Fruit fly (Drosophila melanogaster) whole organism, prepupa: ENCODE measurements around the gene Muc14A.
A peak's percentile ranks its signal among the peaks of the same experiment; 100 is the strongest.

ENCODE experiments used
- Blimp-1 ChIP-seq: fragments of 200-800 bp; sonication (Bioruptor generic); optimal IDR thresholded peaks from 3 replicates; lab custom pipeline; 2017; ENCODE audit warnings: missing biosample characterization, missing genetic modification characterization, mild to moderate bottlenecking, moderate library complexity, missing genetic modification reagents
- CG10631 ChIP-seq: fragments of 200-800 bp; sonication (Bioruptor generic); optimal IDR thresholded peaks from 2 replicates; lab custom pipeline; 2016; ENCODE audit warnings: missing biosample characterization, missing genetic modification characterization
- CG10669 ChIP-seq: fragments of 200-800 bp; sonication (Bioruptor generic); optimal IDR thresholded peaks from 3 replicates; lab custom pipeline; 2018; ENCODE audit warnings: missing biosample characterization, mild to moderate bottlenecking, missing genetic modification characterization, moderate library complexity
- CG11294 ChIP-seq: fragments of 200-800 bp; sonication (Bioruptor generic); IDR thresholded peaks from 2 replicates; pipeline ENCODE4 v1.3.6; 2022; ENCODE audit warnings: missing biosample characterization, missing genetic modification characterization
- CG15336 ChIP-seq: fragments of 200-800 bp; sonication (Bioruptor generic); IDR thresholded peaks from 2 replicates; pipeline ENCODE4 v1.3.6; 2022; ENCODE audit warnings: missing biosample characterization, missing genetic modification characterization
- CG1621 ChIP-seq: fragments of 200-800 bp; sonication (Bioruptor generic); optimal IDR thresholded peaks from 3 replicates; lab custom pipeline; 2018; ENCODE audit warnings: missing biosample characterization, mild to moderate bottlenecking, missing genetic modification characterization
- CG16779 ChIP-seq: fragments of 200-800 bp; sonication (Bioruptor generic); optimal IDR thresholded peaks from 3 replicates; lab custom pipeline; 2017; ENCODE audit warnings: missing biosample characterization, mild to moderate bottlenecking, missing genetic modification characterization
- CG32006 ChIP-seq: fragments of 200-800 bp; sonication (Bioruptor generic); optimal IDR thresholded peaks from 3 replicates; lab custom pipeline; 2017; ENCODE audit warnings: missing biosample characterization, mild to moderate bottlenecking, missing genetic modification characterization
- CG34406 ChIP-seq: fragments of 200-800 bp; sonication (Bioruptor generic); optimal IDR thresholded peaks from 3 replicates; lab custom pipeline; 2016; ENCODE audit warnings: missing biosample characterization, missing genetic modification characterization
- CG4318 ChIP-seq: fragments of 200-800 bp; sonication (Bioruptor generic); optimal IDR thresholded peaks from 3 replicates; lab custom pipeline; 2017; ENCODE audit warnings: missing biosample characterization, mild to moderate bottlenecking, missing genetic modification characterization
- CG6163 ChIP-seq: fragments of 200-800 bp; sonication (Bioruptor generic); IDR thresholded peaks from 3 replicates; pipeline ENCODE4 v1.3.6; 2022; ENCODE audit warnings: missing biosample characterization, missing genetic modification characterization
- CG6276 ChIP-seq: fragments of 200-800 bp; sonication (Bioruptor generic); optimal IDR thresholded peaks from 2 replicates; lab custom pipeline; 2017; ENCODE audit warnings: missing biosample characterization, mild to moderate bottlenecking, missing genetic modification characterization
- CG6792 ChIP-seq: fragments of 200-800 bp; sonication (Bioruptor generic); optimal IDR thresholded peaks from 3 replicates; lab custom pipeline; 2016; ENCODE audit warnings: missing biosample characterization, missing genetic modification characterization
- CG6808 ChIP-seq: fragments of 200-800 bp; sonication (Bioruptor generic); optimal IDR thresholded peaks from 3 replicates; lab custom pipeline; 2017; ENCODE audit warnings: missing biosample characterization, missing genetic modification characterization, mild to moderate bottlenecking, moderate library complexity, missing genetic modification reagents
- CG6854 ChIP-seq: fragments of 200-800 bp; sonication (Bioruptor generic); optimal IDR thresholded peaks from 2 replicates; lab custom pipeline; 2017; ENCODE audit warnings: missing biosample characterization, mild to moderate bottlenecking, missing genetic modification characterization
- CG7368 ChIP-seq: fragments of 200-800 bp; sonication (Bioruptor generic); optimal IDR thresholded peaks from 3 replicates; lab custom pipeline; 2016; ENCODE audit warnings: missing biosample characterization, missing genetic modification characterization
- CG8119 ChIP-seq: fragments of 200-800 bp; sonication (Bioruptor generic); IDR thresholded peaks from 3 replicates; pipeline ENCODE4 v1.3.6; 2022; ENCODE audit warnings: missing biosample characterization, missing genetic modification characterization
- CG8632 ChIP-seq: fragments of 200-800 bp; sonication (Bioruptor generic); optimal IDR thresholded peaks from 3 replicates; lab custom pipeline; 2016; ENCODE audit warnings: missing biosample characterization, missing genetic modification characterization
- CG9139 ChIP-seq: fragments of 200-800 bp; sonication (Bioruptor generic); optimal IDR thresholded peaks from 3 replicates; lab custom pipeline; 2017; ENCODE audit warnings: missing biosample characterization, mild to moderate bottlenecking, missing genetic modification characterization
- Eip75B ChIP-seq: fragments of 200-800 bp; sonication (Bioruptor generic); optimal IDR thresholded peaks from 3 replicates; lab custom pipeline; 2016; ENCODE audit warnings: missing biosample characterization, missing genetic modification characterization
- Eip78C ChIP-seq: fragments of 200-800 bp; sonication (Bioruptor generic); peaks from one replicate; lab custom pipeline; 2016; ENCODE audit warnings: missing biosample characterization, missing genetic modification characterization
- Eip93F ChIP-seq: fragments of 200-800 bp; sonication (Bioruptor generic); optimal IDR thresholded peaks from 2 replicates; lab custom pipeline; 2016; ENCODE audit warnings: missing biosample characterization, mild to moderate bottlenecking, missing genetic modification characterization
- Ets21C ChIP-seq: fragments of 200-800 bp; sonication (Bioruptor generic); optimal IDR thresholded peaks from 3 replicates; lab custom pipeline; 2016; ENCODE audit warnings: missing biosample characterization, missing genetic modification characterization
- Ets96B ChIP-seq: fragments of 200-800 bp; optimal IDR thresholded peaks from 2 replicates; lab custom pipeline; 2019; ENCODE audit warnings: missing biosample characterization, mild to moderate bottlenecking, missing genetic modification characterization, moderate library complexity
- Gug ChIP-seq: fragments of 200-800 bp; sonication (Bioruptor generic); IDR thresholded peaks from 2 replicates; pipeline ENCODE4 v1.3.6; 2022; ENCODE audit warnings: missing biosample characterization, missing genetic modification characterization
- Hr38 ChIP-seq: sonication (Bioruptor generic); optimal IDR thresholded peaks from 2 replicates; lab custom pipeline; 2016; ENCODE audit warnings: missing biosample characterization, missing genetic modification characterization
- Hr4 ChIP-seq: fragments of 200-800 bp; sonication (Bioruptor generic); optimal IDR thresholded peaks from 3 replicates; lab custom pipeline; 2016; ENCODE audit warnings: missing biosample characterization, missing genetic modification characterization
- Met ChIP-seq: fragments of 200-800 bp; sonication (Bioruptor generic); optimal IDR thresholded peaks from 3 replicates; lab custom pipeline; 2016; ENCODE audit warnings: missing biosample characterization, missing genetic modification characterization
- OdsH ChIP-seq: fragments of 200-800 bp; sonication (Bioruptor generic); optimal IDR thresholded peaks from 3 replicates; lab custom pipeline; 2016; ENCODE audit warnings: missing biosample characterization, missing genetic modification characterization
- Smox ChIP-seq: fragments of 200-800 bp; sonication (Bioruptor generic); optimal IDR thresholded peaks from 3 replicates; lab custom pipeline; 2016; ENCODE audit warnings: missing biosample characterization, missing genetic modification characterization
- Sox14 ChIP-seq: fragments of 200-800 bp; sonication (Bioruptor generic); optimal IDR thresholded peaks from 3 replicates; lab custom pipeline; 2016; ENCODE audit warnings: missing biosample characterization, missing genetic modification characterization
- achi ChIP-seq: fragments of 200-800 bp; sonication (Bioruptor generic); optimal IDR thresholded peaks from 3 replicates; lab custom pipeline; 2016; ENCODE audit warnings: missing biosample characterization, missing genetic modification characterization
- acj6 ChIP-seq: fragments of 200-800 bp; sonication (Bioruptor generic); optimal IDR thresholded peaks from 3 replicates; lab custom pipeline; 2016; ENCODE audit warnings: missing biosample characterization, missing genetic modification characterization
- cyc ChIP-seq: fragments of 200-800 bp; sonication (Bioruptor generic); optimal IDR thresholded peaks from 3 replicates; lab custom pipeline; 2016; ENCODE audit warnings: missing biosample characterization, missing genetic modification characterization
- dac ChIP-seq: fragments of 200-800 bp; sonication (Bioruptor generic); optimal IDR thresholded peaks from 2 replicates; lab custom pipeline; 2017; ENCODE audit warnings: missing biosample characterization, mild to moderate bottlenecking, missing genetic modification characterization
- eg ChIP-seq: fragments of 200-800 bp; sonication (Bioruptor generic); IDR thresholded peaks from 3 replicates; pipeline ENCODE4 v1.3.6; 2022; ENCODE audit warnings: missing biosample characterization, missing genetic modification characterization
- fd85E ChIP-seq: fragments of 200-800 bp; sonication (Bioruptor generic); optimal IDR thresholded peaks from 3 replicates; lab custom pipeline; 2016; ENCODE audit warnings: missing biosample characterization, missing genetic modification characterization
- fkh ChIP-seq: fragments of 200-800 bp; sonication (Bioruptor generic); optimal IDR thresholded peaks from 3 replicates; lab custom pipeline; 2017; ENCODE audit warnings: missing biosample characterization, mild to moderate bottlenecking, missing genetic modification characterization, moderate library complexity
- net ChIP-seq: fragments of 200-800 bp; sonication (Bioruptor generic); optimal IDR thresholded peaks from 3 replicates; lab custom pipeline; 2016; ENCODE audit warnings: missing biosample characterization, missing genetic modification characterization
- pdm3 ChIP-seq: fragments of 200-800 bp; sonication (Bioruptor generic); optimal IDR thresholded peaks from 3 replicates; lab custom pipeline; 2016; ENCODE audit warnings: missing biosample characterization, missing genetic modification characterization
- salr ChIP-seq, 2 experiments: fragments of 200-800 bp; sonication (Bioruptor generic); optimal IDR thresholded peaks; 3 replicates each; lab custom pipeline; 2016 to 2018; ENCODE audit warnings: missing biosample characterization in 2 of 2, missing genetic modification characterization in 2 of 2, mild to moderate bottlenecking in 1 of 2
- spab ChIP-seq: fragments of 200-800 bp; sonication (Bioruptor generic); optimal IDR thresholded peaks from 2 replicates; lab custom pipeline; 2017; ENCODE audit warnings: missing biosample characterization, mild to moderate bottlenecking, missing genetic modification characterization, missing genetic modification reagents
- ss ChIP-seq, 2 experiments: fragments of 200-800 bp; sonication (Bioruptor generic); optimal IDR thresholded peaks; 2 replicates in 1 of 2; 3 replicates in 1 of 2; lab custom pipeline; 2017 to 2018; ENCODE audit warnings: mild to moderate bottlenecking in 2 of 2, missing biosample characterization in 2 of 2, missing genetic modification characterization in 2 of 2, moderate library complexity in 1 of 2
- svp ChIP-seq: fragments of 200-800 bp; sonication (Bioruptor generic); peaks from one replicate; lab custom pipeline; 2016; ENCODE audit warnings: missing biosample characterization, missing genetic modification characterization
- vri ChIP-seq: fragments of 200-800 bp; sonication (Bioruptor generic); optimal IDR thresholded peaks from 3 replicates; lab custom pipeline; 2016; ENCODE audit warnings: missing biosample characterization, mild to moderate bottlenecking, missing genetic modification characterization

Gene Muc14A

dm6 chrX:16091431-16091990 is 82.6 kb downstream of the Muc14A start, which contains the start of gene Tob (continued):
- TF ChIP-seq OdsH (GFP tag; lab: Kevin White, UChicago), result peak; percentile 25
- no peak for TF ChIP-seq CG8632 (GFP tag; lab: Kevin White, UChicago)
- no peak for TF ChIP-seq Hr38
- peak; percentile 29 for TF ChIP-seq Eip75B (GFP tag; lab: Kevin White, UChicago)
- no peak for TF ChIP-seq CG10669 (GFP tag; lab: Kevin White, UChicago)
- TF ChIP-seq Eip78C, result peak; percentile 68
- peak; percentile 79 for TF ChIP-seq svp (GFP tag; lab: Kevin White, UChicago)
- peak; percentile 27 for TF ChIP-seq pdm3
- peak; percentile 42 for TF ChIP-seq CG16779 (tag; lab: Kevin White, UChicago)
- no peak for TF ChIP-seq cyc (GFP tag; lab: Kevin White, UChicago)
- TF ChIP-seq CG6276 (GFP tag; lab: Kevin White, UChicago), result no peak
- no peak for TF ChIP-seq fd85E
- no peak for TF ChIP-seq CG11294 (GFP tag; lab: Robert Waterston, UW)
- TF ChIP-seq CG15336 (GFP tag; lab: Robert Waterston, UW), result no peak
- peak; percentile 37 for TF ChIP-seq Hr4 (GFP tag; lab: Kevin White, UChicago)
- TF ChIP-seq CG7368 (GFP tag; lab: Kevin White, UChicago), result peak; percentile 34
- no peak for TF ChIP-seq spab (GFP tag; lab: Kevin White, UChicago)
- TF ChIP-seq eg (GFP tag; lab: Robert Waterston, UW), result peak; percentile 68; the same call in 2 of the 3 replicates
- no peak for TF ChIP-seq CG4318 (GFP tag; lab: Kevin White, UChicago)
- TF ChIP-seq achi, result no peak
- peak; percentile 27 for TF ChIP-seq CG9139 (GFP tag; lab: Kevin White, UChicago)
- TF ChIP-seq ss (GFP tag; optimal IDR thresholded peaks at IDR 0.05; lab: Kevin White, UChicago), result peak; percentile 45 to 53
- TF ChIP-seq acj6 (GFP tag; lab: Kevin White, UChicago), result no peak
- no peak for TF ChIP-seq CG32006 (GFP tag; lab: Kevin White, UChicago)
- TF ChIP-seq salr (GFP tag; optimal IDR thresholded peaks at IDR 0.05; lab: Kevin White, UChicago), result no peak
- peak; percentile 76 for TF ChIP-seq vri (GFP tag; lab: Kevin White, UChicago)
- no peak for TF ChIP-seq CG1621 (tag; lab: Kevin White, UChicago)
- peak; percentile 24 for TF ChIP-seq Eip93F (GFP tag; lab: Kevin White, UChicago)

- TF ChIP-seq Ets96B (tag; lab: Kevin White, UChicago) (peak; percentile 16), CG6792 (GFP tag; lab: Kevin White, UChicago) (peak; percentile 19), eg (GFP tag; lab: Robert Waterston, UW) (0 out of 3 replicates have a peak, but pooled peaks have one; percentile 19), CG34406 (GFP tag; lab: Kevin White, UChicago) (peak; percentile 35), CG1621 (tag; lab: Kevin White, UChicago) (no peak), Gug (GFP tag; lab: Robert Waterston, UW) (no peak), cyc (GFP tag; lab: Kevin White, UChicago) (no peak), CG8119 (GFP tag; lab: Robert Waterston, UW) (peak; percentile 32; the same call in 1 of the 3 replicates), ss (GFP tag; optimal IDR thresholded peaks at IDR 0.05; lab: Kevin White, UChicago) (peak; percentile 36 to 44), pdm3 (peak; percentile 23), salr (GFP tag; optimal IDR thresholded peaks at IDR 0.05; lab: Kevin White, UChicago) (no peak), CG32006 (GFP tag; lab: Kevin White, UChicago) (peak; percentile 26), dac (GFP tag; lab: Kevin White, UChicago) (no peak), fd85E (no peak), CG6808 (GFP tag; lab: Kevin White, UChicago) (no peak), net (GFP tag; lab: Kevin White, UChicago) (peak; percentile 40), CG6163 (GFP tag; lab: Robert Waterston, UW) (peak; percentile 62; the same call in 2 of the 3 replicates), Ets21C (GFP tag; lab: Kevin White, UChicago) (no peak), Sox14 (peak; percentile 17), vri (GFP tag; lab: Kevin White, UChicago) (peak; percentile 31), OdsH (GFP tag; lab: Kevin White, UChicago) (peak; percentile 13), fkh (peak; percentile 20), acj6 (GFP tag; lab: Kevin White, UChicago) (peak; percentile 20), CG9139 (GFP tag; lab: Kevin White, UChicago) (no peak), CG10631 (GFP tag; lab: Kevin White, UChicago) (peak; percentile 16), achi (peak; percentile 22), Met (GFP tag; lab: Kevin White, UChicago) (peak; percentile 42), Smox (GFP tag; lab: Kevin White, UChicago) (peak; percentile 14), svp (GFP tag; lab: Kevin White, UChicago) (peak; percentile 78), CG10669 (GFP tag; lab: Kevin White, UChicago) (peak; percentile 21), Eip78C (peak; percentile 65), CG6854 (GFP tag; lab: Kevin White, UChicago) (peak; percentile 32), CG15336 (GFP tag; lab: Robert Waterston, UW) (peak; percentile 41), Eip75B (GFP tag; lab: Kevin White, UChicago) (peak; percentile 35), CG6276 (GFP tag; lab: Kevin White, UChicago) (peak; percentile 11), Blimp-1 (peak; percentile 90)
These were observed 83.8 kb downstream of the Muc14A start for dm6 chrX:16092614-16093280.
